Fruit fly (Drosophila melanogaster) whole organism, embryonic: ENCODE measurements around the gene CG34284.

Experiments
- Atf-2 ChIP-seq: fragments of 200-800 bp; sonication (Bioruptor generic); optimal IDR thresholded peaks from 2 replicates; lab custom pipeline; 2016; ENCODE audit warnings: missing biosample characterization, missing genetic modification characterization
- Blimp-1 ChIP-seq: fragments of 200-800 bp; sonication (Bioruptor generic); optimal IDR thresholded peaks from 3 replicates; lab custom pipeline; 2018; ENCODE audit warnings: missing biosample characterization, missing genetic modification characterization, mild to moderate bottlenecking, moderate library complexity, missing genetic modification reagents
- CG10147 ChIP-seq: fragments of 200-800 bp; sonication (Bioruptor generic); optimal IDR thresholded peaks from 2 replicates; lab custom pipeline; 2019; ENCODE audit warnings: missing biosample characterization, mild to moderate bottlenecking, missing genetic modification characterization, moderate library complexity
- CG10462 ChIP-seq: fragments of 200-800 bp; sonication (Bioruptor generic); optimal IDR thresholded peaks from 2 replicates; lab custom pipeline; 2016; ENCODE audit warnings: missing biosample characterization, missing genetic modification characterization
- CG11085 ChIP-seq: fragments of 200-800 bp; sonication (Bioruptor generic); IDR thresholded peaks from 2 replicates; pipeline ENCODE4 v1.3.6; 2022; ENCODE audit warnings: missing biosample characterization, missing genetic modification characterization
- CG11504 ChIP-seq: fragments of 200-800 bp; sonication (Bioruptor generic); optimal IDR thresholded peaks from 3 replicates; lab custom pipeline; 2019; ENCODE audit warnings: missing biosample characterization, mild to moderate bottlenecking, missing genetic modification characterization, moderate library complexity
- CG12769 ChIP-seq: fragments of 200-800 bp; sonication (Bioruptor generic); optimal IDR thresholded peaks from 2 replicates; lab custom pipeline; 2019; ENCODE audit warnings: missing biosample characterization, mild to moderate bottlenecking, missing genetic modification characterization, moderate library complexity
- CG13624 ChIP-seq: fragments of 200-800 bp; sonication (Bioruptor generic); optimal IDR thresholded peaks from 2 replicates; lab custom pipeline; 2016; ENCODE audit warnings: missing biosample characterization, missing genetic modification characterization
- CG13894 ChIP-seq: fragments of 200-800 bp; sonication (Bioruptor generic); optimal IDR thresholded peaks from 3 replicates; lab custom pipeline; 2018; ENCODE audit warnings: missing biosample characterization, mild to moderate bottlenecking, missing genetic modification characterization, moderate library complexity
- CG14965 ChIP-seq: fragments of 200-800 bp; sonication (Bioruptor generic); optimal IDR thresholded peaks from 2 replicates; lab custom pipeline; 2016; ENCODE audit warnings: missing biosample characterization, missing genetic modification characterization, borderline replicate concordance
- CG15696 ChIP-seq: fragments of 200-800 bp; sonication (Bioruptor generic); optimal IDR thresholded peaks from 2 replicates; lab custom pipeline; 2019; ENCODE audit warnings: missing biosample characterization, mild to moderate bottlenecking, missing genetic modification characterization, moderate library complexity
- CG1603 ChIP-seq: fragments of 200-800 bp; sonication (Bioruptor generic); optimal IDR thresholded peaks from 2 replicates; lab custom pipeline; 2019; ENCODE audit warnings: missing biosample characterization, mild to moderate bottlenecking, missing genetic modification characterization, moderate library complexity
- CG17829 ChIP-seq: fragments of 200-800 bp; optimal IDR thresholded peaks from 2 replicates; lab custom pipeline; 2019; ENCODE audit warnings: missing biosample characterization, mild to moderate bottlenecking, missing genetic modification characterization, moderate library complexity
- CG30403 ChIP-seq: fragments of 200-800 bp; sonication (Bioruptor generic); optimal IDR thresholded peaks from 3 replicates; lab custom pipeline; 2016; ENCODE audit warnings: missing biosample characterization, missing genetic modification characterization
- CG6813 ChIP-seq: fragments of 200-800 bp; sonication (Bioruptor generic); optimal IDR thresholded peaks from 2 replicates; lab custom pipeline; 2017; ENCODE audit warnings: missing biosample characterization, missing genetic modification characterization, mild to moderate bottlenecking, moderate library complexity, missing genetic modification reagents
- CG8089 ChIP-seq: fragments of 200-800 bp; sonication (Bioruptor generic); optimal IDR thresholded peaks from 3 replicates; lab custom pipeline; 2016; ENCODE audit warnings: missing biosample characterization, missing genetic modification characterization
- CG8478 ChIP-seq: fragments of >200 bp; optimal IDR thresholded peaks from 2 replicates; lab custom pipeline; 2018
- Deaf1 ChIP-seq: fragments of 200-800 bp; optimal IDR thresholded peaks from 3 replicates; lab custom pipeline; 2019; ENCODE audit warnings: missing biosample characterization, mild to moderate bottlenecking, missing genetic modification characterization, moderate library complexity
- Dfd ChIP-seq, 2 experiments: fragments of >200 bp; optimal IDR thresholded peaks; 2 replicates each; lab custom pipeline; 2017; ENCODE audit warnings: missing biosample characterization in 2 of 2, missing genetic modification characterization in 2 of 2
- Doc2 ChIP-seq: fragments of 200-800 bp; sonication (Bioruptor generic); IDR thresholded peaks from 2 replicates; pipeline ENCODE4 v1.3.6; 2022; ENCODE audit warnings: missing biosample characterization, missing genetic modification characterization
- Fer1 ChIP-seq: fragments of 200-800 bp; sonication (Bioruptor generic); optimal IDR thresholded peaks from 2 replicates; lab custom pipeline; 2017; ENCODE audit warnings: missing biosample characterization, mild to moderate bottlenecking, missing genetic modification characterization
- Fer3 ChIP-seq: fragments of 200-800 bp; sonication (Bioruptor generic); optimal IDR thresholded peaks from 2 replicates; lab custom pipeline; 2018; ENCODE audit warnings: missing biosample characterization, mild to moderate bottlenecking, missing genetic modification characterization, moderate library complexity
- Hand ChIP-seq: fragments of 200-800 bp; sonication (Bioruptor generic); optimal IDR thresholded peaks from 2 replicates; lab custom pipeline; 2017; ENCODE audit warnings: mild to moderate bottlenecking, missing biosample characterization, missing genetic modification reagents, missing genetic modification characterization
- HmgD ChIP-seq: fragments of 200-800 bp; sonication (Bioruptor generic); optimal IDR thresholded peaks from 3 replicates; lab custom pipeline; 2016; ENCODE audit warnings: missing biosample characterization, missing genetic modification characterization
- Hr3 ChIP-seq: fragments of 200-800 bp; sonication (Bioruptor generic); optimal IDR thresholded peaks from 3 replicates; lab custom pipeline; 2016; ENCODE audit warnings: missing biosample characterization, missing genetic modification characterization
- Hr51 ChIP-seq, 2 experiments: fragments of 200-800 bp; sonication (Bioruptor generic); optimal IDR thresholded peaks; 2 replicates in 1 of 2; 3 replicates in 1 of 2; lab custom pipeline; 2016 to 2018; ENCODE audit warnings: missing biosample characterization in 2 of 2, missing genetic modification characterization in 2 of 2, mild to moderate bottlenecking in 1 of 2, moderate library complexity in 1 of 2
- MTF-1 ChIP-seq: fragments of 200-800 bp; sonication (Bioruptor generic); optimal IDR thresholded peaks from 2 replicates; lab custom pipeline; 2018; ENCODE audit warnings: missing biosample characterization, mild to moderate bottlenecking, missing genetic modification characterization, borderline replicate concordance
- Oaz ChIP-seq: fragments of 200-800 bp; sonication (Bioruptor generic); IDR thresholded peaks from 2 replicates; pipeline ENCODE4 v1.3.6; 2022; ENCODE audit warnings: missing biosample characterization, missing genetic modification characterization
- Ptx1 ChIP-seq: fragments of 200-800 bp; sonication (Bioruptor generic); IDR thresholded peaks from 2 replicates; pipeline ENCODE4 v1.3.6; 2022; ENCODE audit warnings: missing biosample characterization, missing genetic modification characterization
- abd-A ChIP-seq: fragments of 200-800 bp; sonication (Bioruptor generic); optimal IDR thresholded peaks from 3 replicates; lab custom pipeline; 2019; ENCODE audit warnings: missing biosample characterization, mild to moderate bottlenecking, missing genetic modification characterization, moderate library complexity
- aop ChIP-seq: fragments of 200-800 bp; sonication (Bioruptor generic); IDR thresholded peaks from 2 replicates; pipeline ENCODE4 v1.3.6; 2022; ENCODE audit warnings: missing biosample characterization, missing genetic modification characterization
- ase ChIP-seq: fragments of 200-800 bp; sonication (Bioruptor generic); IDR thresholded peaks from 3 replicates; pipeline ENCODE4 v1.3.6; 2022; ENCODE audit warnings: missing biosample characterization, missing genetic modification characterization
- crol ChIP-seq: fragments of 200-800 bp; sonication (Bioruptor generic); IDR thresholded peaks from 2 replicates; pipeline ENCODE4 v1.3.6; 2022; ENCODE audit warnings: missing biosample characterization, missing genetic modification characterization
- crp ChIP-seq, 2 experiments: fragments of 200-800 bp; sonication (Bioruptor generic); optimal IDR thresholded peaks; 2 replicates in 1 of 2; 3 replicates in 1 of 2; lab custom pipeline; 2017; ENCODE audit warnings: missing biosample characterization in 2 of 2, missing genetic modification characterization in 2 of 2, mild to moderate bottlenecking in 1 of 2, moderate library complexity in 1 of 2
- ewg ChIP-seq: fragments of 200-800 bp; sonication (Bioruptor generic); optimal IDR thresholded peaks from 3 replicates; lab custom pipeline; 2017; ENCODE audit warnings: mild to moderate bottlenecking, missing biosample characterization, missing genetic modification reagents, missing genetic modification characterization
- fd102C ChIP-seq: fragments of 200-800 bp; sonication (Bioruptor generic); optimal IDR thresholded peaks from 2 replicates; lab custom pipeline; 2018; ENCODE audit warnings: missing biosample characterization, mild to moderate bottlenecking, missing genetic modification characterization, moderate library complexity
- ftz-f1 ChIP-seq: fragments of 200-800 bp; sonication (Bioruptor generic); optimal IDR thresholded peaks from 2 replicates; lab custom pipeline; 2016; ENCODE audit warnings: missing biosample characterization, missing genetic modification characterization
- lilli ChIP-seq: fragments of 200-800 bp; sonication (Bioruptor generic); optimal IDR thresholded peaks from 3 replicates; lab custom pipeline; 2016; ENCODE audit warnings: missing biosample characterization, missing genetic modification characterization
- nmo ChIP-seq: fragments of 200-800 bp; sonication (Bioruptor generic); optimal IDR thresholded peaks from 2 replicates; lab custom pipeline; 2018; ENCODE audit warnings: missing biosample characterization, mild to moderate bottlenecking, missing genetic modification characterization, moderate library complexity
- nom ChIP-seq: fragments of 200-800 bp; sonication (Bioruptor generic); optimal IDR thresholded peaks from 2 replicates; lab custom pipeline; 2017; ENCODE audit warnings: missing biosample characterization, missing genetic modification characterization, mild to moderate bottlenecking, moderate library complexity, missing genetic modification reagents
- otp ChIP-seq: fragments of 200-800 bp; sonication (Bioruptor generic); IDR thresholded peaks from 3 replicates; pipeline ENCODE4, ENCODE4 v1.3.6; 2022; ENCODE audit warnings: missing biosample characterization, missing genetic modification characterization
- phol ChIP-seq: fragments of 200-800 bp; sonication (Bioruptor generic); optimal IDR thresholded peaks from 3 replicates; lab custom pipeline; 2018; ENCODE audit warnings: missing biosample characterization, mild to moderate bottlenecking, missing genetic modification characterization, moderate library complexity
- ranshi ChIP-seq: fragments of 200-800 bp; sonication (Bioruptor generic); IDR thresholded peaks from 2 replicates; pipeline ENCODE4 v1.3.6; 2022; ENCODE audit warnings: missing biosample characterization, missing genetic modification characterization
- ro ChIP-seq: fragments of 200-800 bp; sonication (Bioruptor generic); IDR thresholded peaks from 2 replicates; pipeline ENCODE4 v1.3.6; 2022; ENCODE audit warnings: missing biosample characterization, missing genetic modification characterization
- tgo ChIP-seq: fragments of 200-800 bp; sonication (Bioruptor generic); IDR thresholded peaks from 3 replicates; pipeline ENCODE4 v1.3.6; 2022; ENCODE audit warnings: missing biosample characterization, missing genetic modification characterization
- tx ChIP-seq: fragments of 200-800 bp; sonication (Bioruptor generic); optimal IDR thresholded peaks from 2 replicates; lab custom pipeline; 2016; ENCODE audit warnings: missing biosample characterization, missing genetic modification characterization
- usp ChIP-seq: fragments of >200 bp; optimal IDR thresholded peaks from 2 replicates; lab custom pipeline; 2017; ENCODE audit warnings: missing biosample characterization, missing genetic modification characterization

Gene CG34284

DNA sequence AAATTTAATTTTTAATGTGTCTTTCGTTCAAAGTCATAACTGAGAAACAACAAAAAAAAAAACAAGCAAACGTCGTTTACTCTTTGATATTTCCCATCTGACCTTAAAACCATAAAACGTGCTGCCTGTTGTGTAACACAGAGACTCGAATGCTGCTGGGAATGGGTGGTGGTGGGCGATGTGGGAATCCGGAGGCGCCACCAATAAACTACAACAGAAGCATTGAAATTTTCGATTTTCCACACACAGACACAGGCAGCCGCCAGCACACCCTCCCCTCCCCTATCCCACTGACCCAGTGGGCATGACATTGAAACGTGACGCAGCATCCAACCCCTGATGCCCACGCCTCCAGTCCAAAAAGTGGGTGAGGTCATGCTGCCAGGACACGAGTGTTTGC, 7.6 kb upstream of the CG34284 start (continued):
- TF ChIP-seq crol (peak; percentile 84), abd-A (peak; percentile 11), Hr51 (GFP tag; optimal IDR thresholded peaks at IDR 0.05; lab: Kevin White, UChicago) (peak in 1 of 2 experiments; percentile 39), CG1603 (tag; lab: Kevin White, UChicago) (no peak), CG15696 (tag; lab: Kevin White, UChicago) (no peak), ftz-f1 (GFP tag; lab: Kevin White, UChicago) (peak; percentile 49), crp (GFP tag; optimal IDR thresholded peaks at IDR 0.05; lab: Kevin White, UChicago) (no peak), CG11504 (tag; lab: Kevin White, UChicago) (peak; percentile 24), ranshi (peak; percentile 9; the same call in 1 of the 2 replicates), MTF-1 (GFP tag; lab: Kevin White, UChicago) (no peak), CG8478 (lab: Kevin White, UChicago) (no peak)
- TF ChIP-seq, all 482 proteins: peak for 24

DNA sequence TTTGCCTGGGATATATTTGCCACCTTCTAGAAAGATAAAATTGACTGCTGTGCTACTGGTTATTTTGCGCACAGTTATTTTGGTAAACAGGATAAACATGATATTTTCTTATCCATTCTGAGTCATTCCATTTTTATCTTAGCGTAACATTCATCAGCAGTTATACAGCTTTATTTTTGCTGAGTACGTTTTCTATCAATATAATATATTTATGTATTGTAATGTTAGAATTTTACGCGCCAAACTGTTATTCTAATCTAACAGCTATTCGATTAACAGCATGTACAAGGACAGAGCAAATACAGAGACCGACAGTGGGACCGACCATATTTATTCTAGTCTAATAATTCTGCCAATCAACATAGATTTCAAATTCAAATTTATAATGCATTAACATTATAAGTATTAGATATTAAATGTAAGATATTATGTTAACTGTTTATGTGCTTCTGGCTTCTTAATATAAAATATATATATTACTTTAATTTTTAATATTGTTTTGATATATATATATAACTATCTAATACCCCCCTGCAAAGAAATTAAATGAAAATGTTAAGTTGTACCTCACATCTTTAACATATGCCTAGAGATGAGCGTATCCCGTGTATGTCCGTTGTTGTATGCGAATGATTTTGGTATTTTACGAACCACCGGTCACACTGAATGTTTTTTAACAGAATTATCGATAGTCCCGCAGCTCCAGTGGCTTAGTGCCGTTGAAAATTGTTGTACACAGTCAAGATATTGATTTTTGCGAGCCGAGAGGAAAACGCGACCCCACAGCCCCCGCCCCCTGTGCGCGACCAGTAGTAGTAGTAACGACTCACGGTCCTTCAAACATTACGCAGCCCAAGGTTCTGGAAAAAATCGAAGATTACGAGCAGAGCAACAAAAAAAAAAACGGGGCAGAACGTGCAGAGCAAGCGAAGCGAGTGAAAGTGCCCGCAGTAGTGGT, 3.5 kb upstream of the CG34284 start, which contains the start of gene EndoA:
EndoA (plus strand) TSS at position 689 of the 958 bp plus-strand sequence.
- TF ChIP-seq CG11085 (GFP tag; lab: Robert Waterston, UW), result no peak
- no peak for TF ChIP-seq usp (GFP tag; lab: Kevin White, UChicago)
- peak; percentile 8 for TF ChIP-seq HmgD (GFP tag; lab: Kevin White, UChicago)
- TF ChIP-seq ro, result no peak
- TF ChIP-seq otp (GFP tag; lab: Robert Waterston, UW), result no peak; the same call in 2 of the 3 replicates
- TF ChIP-seq CG10147 (GFP tag; lab: Kevin White, UChicago), result peak; percentile 33
- TF ChIP-seq CG10462 (GFP tag; lab: Kevin White, UChicago), result no peak
- TF ChIP-seq Fer3 (tag; lab: Kevin White, UChicago), result peak; percentile 41
- peak; percentile 58 for TF ChIP-seq Fer1 (GFP tag; lab: Kevin White, UChicago)
- peak; percentile 80 for TF ChIP-seq Blimp-1 (GFP tag; lab: Kevin White, UChicago)
- TF ChIP-seq CG17829 (tag; lab: Kevin White, UChicago), result peak; percentile 72
- TF ChIP-seq Dfd (GFP tag; optimal IDR thresholded peaks at IDR 0.05; lab: Kevin White, UChicago), result no peak
- TF ChIP-seq CG13894 (tag; lab: Kevin White, UChicago), result peak; percentile 53
- no peak for TF ChIP-seq fd102C (GFP tag; lab: Kevin White, UChicago)
- no peak for TF ChIP-seq ase (GFP tag; lab: Robert Waterston, UW)
- TF ChIP-seq Ptx1 (GFP tag; lab: Robert Waterston, UW), result peak; percentile 54; the same call in 1 of the 2 replicates
- TF ChIP-seq CG6813 (GFP tag; lab: Kevin White, UChicago), result no peak
- TF ChIP-seq CG13624 (GFP tag; lab: Kevin White, UChicago), result no peak
- peak; percentile 40 for TF ChIP-seq CG30403 (GFP tag; lab: Kevin White, UChicago)
- no peak for TF ChIP-seq Oaz
- TF ChIP-seq nmo (GFP tag; lab: Kevin White, UChicago), result peak; percentile 71
- no peak for TF ChIP-seq Doc2
- TF ChIP-seq Hand (GFP tag; lab: Kevin White, UChicago), result no peak
- TF ChIP-seq tgo (GFP tag; lab: Robert Waterston, UW), result peak; percentile 54
- TF ChIP-seq CG12769 (tag; lab: Kevin White, UChicago), result no peak
- no peak for TF ChIP-seq aop
- peak; percentile 51 for TF ChIP-seq Deaf1 (tag; lab: Kevin White, UChicago)
- TF ChIP-seq CG14965 (GFP tag; lab: Kevin White, UChicago), result no peak
- TF ChIP-seq Hr3, result peak; percentile 31
- TF ChIP-seq tx, result no peak
- TF ChIP-seq lilli (GFP tag; lab: Kevin White, UChicago), result peak; percentile 34
- TF ChIP-seq nom (GFP tag; lab: Kevin White, UChicago), result no peak
- TF ChIP-seq Atf-2 (GFP tag; lab: Kevin White, UChicago), result no peak
- TF ChIP-seq CG8089 (GFP tag; lab: Kevin White, UChicago), result no peak
- TF ChIP-seq phol (tag; lab: Kevin White, UChicago), result peak; percentile 59
- TF ChIP-seq ewg (GFP tag; lab: Kevin White, UChicago), result no peak
